Worm (Caenorhabditis elegans): Measurements from ENCODE around the gene C55C3.3.

- TF ChIP-seq nhr-76 (tag; optimal IDR thresholded peaks at IDR 0.05): no peak
- no peak for TF ChIP-seq pha-4 (tag; optimal IDR thresholded peaks at IDR 0.05)
- no peak for TF ChIP-seq hlh-1 (tag; optimal IDR thresholded peaks at IDR 0.05)
- TF ChIP-seq nhr-12 (tag; optimal IDR thresholded peaks at IDR 0.05): no peak
- TF ChIP-seq ces-1 (GFP tag; optimal IDR thresholded peaks at IDR 0.05): no peak
- no peak for TF ChIP-seq mep-1 (tag; optimal IDR thresholded peaks at IDR 0.05)
- TF ChIP-seq nhr-2 (tag; optimal IDR thresholded peaks at IDR 0.05): no peak
Observed at ce11 chrIV:5669459-5669858, 15.6 kb upstream of the C55C3.3 start, which contains the start of gene T19E7.6.

Data from whole organism, mixed stage, embryonic.